Fruit fly (Drosophila melanogaster): ENCODE data around the gene CG31288.
A peak's percentile ranks its signal among the peaks of the same experiment; 100 is the strongest.

The CG31288 gene

dm6 chr3R:25281165-25281564 is 18.2 kb downstream of the CG31288 start, which contains the start of gene CG11892:
Gene CG11892 (plus strand): TSS chr3R:25281548.
- TF ChIP-seq OdsH (GFP tag; optimal IDR thresholded peaks at IDR 0.05) (peak; percentile 47), fru (GFP tag; optimal IDR thresholded peaks at IDR 0.05) (peak; percentile 50), Hr83 (GFP tag; optimal IDR thresholded peaks at IDR 0.05; ENCODE audit: poor library complexity, severe bottlenecking) (peak; percentile 51), foxo (GFP tag; optimal IDR thresholded peaks at IDR 0.05) (no peak), rgr (GFP tag; optimal IDR thresholded peaks at IDR 0.05) (peak; percentile 36), Sp1 (GFP tag; optimal IDR thresholded peaks at IDR 0.05) (peak; percentile 55), Myc (optimal IDR thresholded peaks at IDR 0.05) (no peak), CG32264 (GFP tag; optimal IDR thresholded peaks at IDR 0.05) (no peak), Hnf4 (GFP tag; optimal IDR thresholded peaks at IDR 0.05) (peak; percentile 24), Mio (GFP tag; optimal IDR thresholded peaks at IDR 0.05) (no peak), lola (GFP tag; optimal IDR thresholded peaks at IDR 0.05) (no peak), br (GFP tag; optimal IDR thresholded peaks at IDR 0.05) (peak; percentile 57)

DNA sequence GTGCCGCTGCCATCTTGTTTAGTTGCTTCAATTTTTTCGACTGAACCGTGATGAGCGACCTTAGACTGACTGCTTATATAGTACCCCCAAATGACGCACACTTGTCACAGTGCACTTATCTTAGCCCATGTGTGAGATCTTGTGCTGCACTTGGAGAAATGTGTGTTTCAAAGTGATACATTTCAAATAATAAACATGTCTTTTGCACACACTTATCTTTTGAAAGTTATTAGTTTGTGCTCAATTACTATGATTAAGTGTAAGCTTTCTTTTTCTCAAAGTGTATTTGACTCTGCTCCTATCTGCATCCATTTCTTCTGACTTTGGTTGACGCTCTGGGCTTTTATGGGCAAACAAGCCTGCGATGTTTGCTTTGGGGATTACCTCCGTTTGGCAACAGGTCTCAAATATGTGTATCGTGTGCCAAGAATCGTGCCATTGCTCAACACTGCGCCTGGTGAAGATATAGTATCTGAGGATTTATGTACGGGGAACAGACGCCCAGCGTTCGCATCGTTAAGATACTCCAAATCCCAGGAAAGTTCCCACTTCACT is 19.5 kb downstream of the CG31288 start, which contains the start of gene CG10514:
CG10514 (minus strand) TSS at position 51 of the 555 bp plus-strand sequence.
- TF ChIP-seq ey (GFP tag; optimal IDR thresholded peaks at IDR 0.05) = peak; percentile 4
- no peak for TF ChIP-seq Abd-B (GFP tag; optimal IDR thresholded peaks at IDR 0.05)
- TF ChIP-seq rgr (GFP tag; optimal IDR thresholded peaks at IDR 0.05) = peak; percentile 24
- TF ChIP-seq dl (GFP tag; optimal IDR thresholded peaks at IDR 0.05; ENCODE audit: insufficient read depth in 1 of 2, partially characterized antibody in 2 of 2) = no peak
- TF ChIP-seq OdsH (GFP tag; optimal IDR thresholded peaks at IDR 0.05) = peak; percentile 43
- peak; percentile 13 for TF ChIP-seq fru (GFP tag; optimal IDR thresholded peaks at IDR 0.05)
- peak; percentile 77 for TF ChIP-seq Hr83 (GFP tag; optimal IDR thresholded peaks at IDR 0.05; ENCODE audit: poor library complexity, severe bottlenecking)
- TF ChIP-seq Mio (GFP tag; optimal IDR thresholded peaks at IDR 0.05) = no peak
- peak; percentile 18 for TF ChIP-seq psq (GFP tag; optimal IDR thresholded peaks at IDR 0.05)
- TF ChIP-seq br (GFP tag; optimal IDR thresholded peaks at IDR 0.05) = peak; percentile 36
- no peak for TF ChIP-seq Hnf4 (GFP tag; optimal IDR thresholded peaks at IDR 0.05)
- TF ChIP-seq N (GFP tag; optimal IDR thresholded peaks at IDR 0.05) = no peak
- peak in 1 of 2 experiments; percentile 18 for TF ChIP-seq foxo (GFP tag; optimal IDR thresholded peaks at IDR 0.05)
- TF ChIP-seq woc (GFP tag; optimal IDR thresholded peaks at IDR 0.05) = no peak
- TF ChIP-seq Myc (optimal IDR thresholded peaks at IDR 0.05) = no peak
- TF ChIP-seq Sp1 (GFP tag; optimal IDR thresholded peaks at IDR 0.05) = peak; percentile 10

dm6 chr3R:25277112-25277511 is 22.2 kb downstream of the CG31288 start, which contains the start of gene CG10513:
Gene CG10513 (minus strand): TSS chr3R:25277212.
- no peak for TF ChIP-seq Hnf4 (GFP tag; optimal IDR thresholded peaks at IDR 0.05)

DNA sequence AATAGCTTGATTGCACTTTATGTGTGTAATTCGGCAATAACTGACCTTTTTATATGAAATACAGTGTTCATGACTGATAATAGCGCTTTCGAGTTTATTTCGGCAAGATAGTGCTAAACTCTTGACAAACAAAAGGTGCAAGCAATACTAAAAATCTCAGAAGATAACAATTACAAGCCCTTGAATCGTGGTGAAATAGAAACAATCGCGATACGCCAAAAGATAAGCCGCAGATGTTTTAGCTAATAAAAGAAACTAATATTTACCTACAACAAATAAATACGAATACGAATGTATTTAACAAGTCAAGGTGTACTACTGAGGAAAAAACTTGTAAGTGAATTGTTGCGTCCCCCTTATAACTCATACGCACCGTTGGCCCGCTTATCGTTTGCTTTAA is 24.1 kb downstream of the CG31288 start:
- no peak for TF ChIP-seq CG9705 (GFP tag; optimal IDR thresholded peaks at IDR 0.05)
- no peak for TF ChIP-seq woc (GFP tag; optimal IDR thresholded peaks at IDR 0.05)
- no peak for TF ChIP-seq HLH106 (tag; optimal IDR thresholded peaks at IDR 0.05)
- TF ChIP-seq dmrt93B (GFP tag; optimal IDR thresholded peaks at IDR 0.05) = no peak
- TF ChIP-seq tai (GFP tag; optimal IDR thresholded peaks at IDR 0.05) = no peak
- no peak for TF ChIP-seq rgr (GFP tag; optimal IDR thresholded peaks at IDR 0.05)
- TF ChIP-seq Jra (GFP tag; optimal IDR thresholded peaks at IDR 0.05) = no peak
- TF ChIP-seq br (GFP tag; optimal IDR thresholded peaks at IDR 0.05) = no peak
- no peak for TF ChIP-seq dl (GFP tag; optimal IDR thresholded peaks at IDR 0.05; ENCODE audit: insufficient read depth in 1 of 2, partially characterized antibody in 2 of 2)
- TF ChIP-seq lola (GFP tag; optimal IDR thresholded peaks at IDR 0.05) = no peak

DNA sequence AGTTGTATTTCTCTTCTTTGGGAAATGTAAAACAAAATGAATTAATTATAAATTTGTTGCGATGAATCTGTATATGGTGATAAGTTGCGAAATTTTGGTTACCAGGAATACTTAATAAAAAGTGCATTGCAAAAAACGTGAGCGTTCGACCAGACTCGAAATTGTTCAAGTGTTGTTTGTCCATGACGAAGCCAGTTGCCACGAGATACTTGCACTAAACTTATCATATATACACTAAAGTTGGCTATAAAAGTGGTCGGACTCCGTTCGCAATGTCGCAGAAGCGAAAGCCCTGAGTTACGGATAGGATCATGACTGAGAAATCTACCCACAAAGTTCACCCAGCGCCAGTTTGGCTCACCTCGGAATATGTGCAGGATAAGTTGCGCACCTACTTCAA is 25.8 kb downstream of the CG31288 start, which contains the start of gene CG11878:
CG11878 (plus strand) TSS at position 301 of the 400 bp plus-strand sequence.
- TF ChIP-seq Dfd (GFP tag; optimal IDR thresholded peaks at IDR 0.05) = no peak

DNA sequence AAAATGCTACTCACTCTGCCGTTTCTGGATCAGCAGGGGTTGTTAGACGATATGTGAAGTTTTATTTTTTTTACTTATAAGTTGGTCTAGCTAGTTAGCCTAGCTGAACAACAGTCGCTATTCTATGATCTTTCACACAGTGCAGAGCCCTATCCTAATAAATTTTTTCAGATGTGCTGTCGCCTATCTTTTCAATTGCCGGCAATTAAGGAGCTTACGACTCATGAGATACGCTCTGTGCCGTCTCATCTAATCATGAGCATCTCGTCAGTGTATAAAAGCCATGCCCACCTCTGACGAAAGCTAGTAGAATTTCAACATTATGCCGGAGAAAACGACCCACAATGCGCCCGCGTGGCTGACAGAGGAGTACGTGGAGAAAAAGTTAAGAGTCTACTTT is 29.4 kb downstream of the CG31288 start, which contains the start of the genes CG11889 and CG11891:
CG11889 (plus strand) TSS at position 301 of the 400 bp plus-strand sequence.
CG11891 (plus strand) TSS at position 301 of the 400 bp plus-strand sequence.
- no peak for TF ChIP-seq HLH106 (tag; optimal IDR thresholded peaks at IDR 0.05)
- no peak for TF ChIP-seq Vsx2 (GFP tag; optimal IDR thresholded peaks at IDR 0.05; ENCODE audit: partially characterized antibody)
- no peak for TF ChIP-seq lola (GFP tag; optimal IDR thresholded peaks at IDR 0.05)
- TF ChIP-seq CrebA (GFP tag; optimal IDR thresholded peaks at IDR 0.05; ENCODE audit: borderline replicate concordance) = no peak
- no peak for TF ChIP-seq ey (GFP tag; optimal IDR thresholded peaks at IDR 0.05)
- TF ChIP-seq Jra (GFP tag; optimal IDR thresholded peaks at IDR 0.05) = no peak
- TF ChIP-seq OdsH (GFP tag; optimal IDR thresholded peaks at IDR 0.05) = no peak
- no peak for TF ChIP-seq Hnf4 (GFP tag; optimal IDR thresholded peaks at IDR 0.05)
- TF ChIP-seq Sp1 (GFP tag; optimal IDR thresholded peaks at IDR 0.05) = no peak
- no peak for TF ChIP-seq usp (GFP tag; optimal IDR thresholded peaks at IDR 0.05)
- no peak for TF ChIP-seq sv (GFP tag; optimal IDR thresholded peaks at IDR 0.05)
- no peak for TF ChIP-seq Hr78 (GFP tag; optimal IDR thresholded peaks at IDR 0.05)
- TF ChIP-seq foxo (GFP tag; optimal IDR thresholded peaks at IDR 0.05) = no peak
